Worm (Caenorhabditis elegans) whole organism, L4 larva: Measurements from ENCODE around the gene F47E1.2.

Source experiments
- F10B5.3 ChIP-seq: sonication (generic microtip); optimal IDR thresholded peaks from 2 replicates; lab custom pipeline; 2016; ENCODE audit warnings: mild to moderate bottlenecking, missing genetic modification characterization, missing compliant biosample characterization
- F26F4.8 ChIP-seq: fragments of 200-800 bp; sonication (Bioruptor generic); conservative IDR thresholded peaks from 2 replicates; pipeline ENCODE4 v1.3.6; 2022; ENCODE audit warnings: missing genetic modification characterization, missing compliant biosample characterization
- F37D6.2 ChIP-seq: sonication (generic microtip); optimal IDR thresholded peaks from 2 replicates; lab custom pipeline; 2016; ENCODE audit warnings: mild to moderate bottlenecking, missing genetic modification characterization, missing compliant biosample characterization
- F49E8.2 ChIP-seq: sonication (generic microtip); optimal IDR thresholded peaks from 2 replicates; lab custom pipeline; 2016; ENCODE audit warnings: missing compliant biosample characterization, mild to moderate bottlenecking, missing genetic modification characterization, borderline replicate concordance
- T20F7.1 ChIP-seq: fragments of 200-800 bp; sonication (Bioruptor generic); optimal IDR thresholded peaks from 2 replicates; lab custom pipeline; 2018; ENCODE audit warnings: mild to moderate bottlenecking, missing genetic modification characterization, missing compliant biosample characterization
- aha-1 ChIP-seq: fragments of 150-350 bp; peaks from one replicate; lab custom pipeline; 2014; ENCODE audit warnings: missing biosample characterization, missing genetic modification characterization
- arid-1 ChIP-seq: fragments of 200-800 bp; sonication (Bioruptor generic); conservative IDR thresholded peaks from 2 replicates; pipeline ENCODE4 v1.3.6; 2022; ENCODE audit warnings: missing genetic modification reagents, missing genetic modification characterization, missing compliant biosample characterization
- ceh-20 ChIP-seq: fragments of 200-800 bp; sonication (Bioruptor generic); IDR thresholded peaks from 2 replicates; pipeline ENCODE4 v1.3.6; 2022; ENCODE audit warnings: missing genetic modification reagents, missing genetic modification characterization, missing compliant biosample characterization
- ceh-28 ChIP-seq: fragments of 150-350 bp; optimal IDR thresholded peaks from 2 replicates; lab custom pipeline; 2014; ENCODE audit warnings: missing biosample characterization, missing genetic modification reagents, missing genetic modification characterization
- ceh-82 ChIP-seq: sonication (generic microtip); optimal IDR thresholded peaks from 2 replicates; lab custom pipeline; 2017; ENCODE audit warnings: missing biosample characterization, missing genetic modification characterization
- daf-16 ChIP-seq, 3 experiments: sonication (generic microtip); optimal IDR thresholded peaks; 2 replicates each; lab custom pipeline; 2016 to 2017; ENCODE audit warnings: missing genetic modification characterization in 3 of 3, missing genetic modification reagents in 3 of 3, mild to moderate bottlenecking in 2 of 3, missing compliant biosample characterization in 2 of 3, missing biosample characterization in 1 of 3, moderate library complexity in 1 of 3
- dmd-6 ChIP-seq: fragments of 200-800 bp; sonication (Bioruptor generic); IDR thresholded peaks from 2 replicates; pipeline ENCODE4 v1.3.6; 2022; ENCODE audit warnings: missing genetic modification reagents, missing genetic modification characterization, missing compliant biosample characterization
- dmd-9 ChIP-seq: fragments of 200-800 bp; sonication (Bioruptor generic); IDR thresholded peaks from 2 replicates; pipeline ENCODE4 v1.3.6; 2022; ENCODE audit warnings: missing genetic modification reagents, missing genetic modification characterization, missing compliant biosample characterization
- duxl-1 ChIP-seq: sonication (generic microtip); optimal IDR thresholded peaks from 2 replicates; lab custom pipeline; 2016; ENCODE audit warnings: mild to moderate bottlenecking, missing genetic modification characterization, moderate library complexity, missing compliant biosample characterization; ENCODE audit not compliant: poor library complexity
- dve-1 ChIP-seq: sonication (generic microtip); optimal IDR thresholded peaks from 2 replicates; lab custom pipeline; 2017; ENCODE audit warnings: antibody characterized with exemption, mild to moderate bottlenecking, missing genetic modification characterization, missing compliant biosample characterization; ENCODE audit not compliant: insufficient read depth
- hif-1 ChIP-seq, 2 experiments: sonication (generic microtip); optimal IDR thresholded peaks; 2 replicates each; lab custom pipeline; 2016 to 2017; ENCODE audit warnings: missing compliant biosample characterization in 2 of 2, missing genetic modification characterization in 2 of 2, missing genetic modification reagents in 2 of 2, missing genotype in 2 of 2, mild to moderate bottlenecking in 1 of 2
- hlh-30 ChIP-seq: sonication (generic microtip); optimal IDR thresholded peaks from 2 replicates; lab custom pipeline; 2017; ENCODE audit warnings: antibody characterized with exemption, mild to moderate bottlenecking, missing genetic modification characterization, missing compliant biosample characterization; ENCODE audit not compliant: insufficient read depth
- lin-13 ChIP-seq: fragments of 150-350 bp; optimal IDR thresholded peaks from 2 replicates; lab custom pipeline; 2014; ENCODE audit warnings: missing biosample characterization, missing genetic modification reagents, missing genetic modification characterization
- lin-15B ChIP-seq: fragments of 150-350 bp; sonication (generic microtip); optimal IDR thresholded peaks from 3 replicates; lab custom pipeline; 2014; ENCODE audit warnings: missing biosample characterization, missing genetic modification characterization
- lir-3 ChIP-seq: sonication (generic microtip); optimal IDR thresholded peaks from 2 replicates; lab custom pipeline; 2016; ENCODE audit warnings: mild to moderate bottlenecking, missing genetic modification characterization, missing compliant biosample characterization
- mdl-1 ChIP-seq, 2 experiments: fragments of 150-350 bp in 1 of 2; sonication (generic microtip) in 1 of 2; optimal IDR thresholded peaks; 2 replicates each; lab custom pipeline; 2014 to 2017; ENCODE audit warnings: missing biosample characterization in 2 of 2, missing genetic modification characterization in 2 of 2
- mep-1 ChIP-seq: fragments of 150-350 bp; sonication (generic microtip); optimal IDR thresholded peaks from 3 replicates; lab custom pipeline; 2014; ENCODE audit warnings: missing biosample characterization, missing genetic modification characterization
- mes-2 ChIP-seq: sonication (generic microtip); optimal IDR thresholded peaks from 2 replicates; lab custom pipeline; 2016; ENCODE audit warnings: missing genotype, mild to moderate bottlenecking, missing genetic modification characterization, missing compliant biosample characterization; ENCODE audit not compliant: poor library complexity, severe bottlenecking
- nhr-111 ChIP-seq: fragments of 200-800 bp; sonication (Bioruptor generic); optimal IDR thresholded peaks from 2 replicates; lab custom pipeline; 2018; ENCODE audit warnings: mild to moderate bottlenecking, missing genetic modification characterization, missing compliant biosample characterization
- nhr-25 ChIP-seq: sonication (generic microtip); optimal IDR thresholded peaks from 2 replicates; lab custom pipeline; 2017; ENCODE audit warnings: missing genetic modification characterization, mild to moderate bottlenecking, missing compliant biosample characterization, antibody characterized with exemption, moderate library complexity, borderline replicate concordance; ENCODE audit not compliant: insufficient read depth
- nhr-28 ChIP-seq: fragments of 150-350 bp; optimal IDR thresholded peaks from 2 replicates; lab custom pipeline; 2014; ENCODE audit warnings: missing biosample characterization, missing genetic modification characterization
- nhr-42 ChIP-seq: fragments of 200-800 bp; sonication (Bioruptor generic); IDR thresholded peaks from 2 replicates; pipeline ENCODE4 v1.3.6; 2022; ENCODE audit warnings: missing genetic modification characterization, missing compliant biosample characterization
- nhr-76 ChIP-seq: fragments of 150-350 bp; optimal IDR thresholded peaks from 2 replicates; lab custom pipeline; 2014; ENCODE audit warnings: missing biosample characterization, missing genetic modification characterization
- pha-4 ChIP-seq, 2 experiments: fragments of 150-350 bp in 1 of 2; fragments of 200-800 bp in 1 of 2; sonication (Bioruptor generic) in 1 of 2; IDR thresholded peaks in 1 of 2; optimal IDR thresholded peaks in 1 of 2; 2 replicates each; pipeline versions ENCODE4 v1.3.6 to Lab custom; 2014 to 2022; ENCODE audit warnings: missing genetic modification characterization in 2 of 2, missing genetic modification reagents in 2 of 2, missing biosample characterization in 1 of 2, missing compliant biosample characterization in 1 of 2
- pqm-1 ChIP-seq: sonication (generic microtip); optimal IDR thresholded peaks from 2 replicates; lab custom pipeline; 2017; ENCODE audit warnings: missing biosample characterization, missing genetic modification characterization
- set-16 ChIP-seq: fragments of 200-800 bp; sonication (Bioruptor generic); IDR thresholded peaks from 2 replicates; pipeline ENCODE4 v1.3.6; 2022; ENCODE audit warnings: missing genetic modification reagents, missing genetic modification characterization, missing compliant biosample characterization
- snpc-1.2 ChIP-seq: fragments of 200-800 bp; sonication (Bioruptor generic); IDR thresholded peaks from 2 replicates; pipeline ENCODE4 v1.3.6; 2022; ENCODE audit warnings: missing genetic modification reagents, missing genetic modification characterization, missing compliant biosample characterization
- spr-1 ChIP-seq: sonication (generic microtip); optimal IDR thresholded peaks from 2 replicates; lab custom pipeline; 2016; ENCODE audit warnings: mild to moderate bottlenecking, missing genetic modification characterization, missing compliant biosample characterization
- spr-3 ChIP-seq: fragments of 200-800 bp; sonication (Bioruptor generic); optimal IDR thresholded peaks from 2 replicates; lab custom pipeline; 2018; ENCODE audit warnings: mild to moderate bottlenecking, missing genetic modification characterization, missing compliant biosample characterization
- unc-62 ChIP-seq, 3 experiments: fragments of 150-350 bp in 1 of 3; sonication (generic microtip); optimal IDR thresholded peaks in 2 of 3; peaks in 1 of 3; 1 replicate in 1 of 3; 2 replicates in 2 of 3; lab custom pipeline; 2014 to 2017; ENCODE audit warnings: missing biosample characterization in 3 of 3, missing genetic modification characterization in 3 of 3, missing genetic modification reagents in 3 of 3, missing genotype in 1 of 3
- zip-2 ChIP-seq: fragments of 150-350 bp; optimal IDR thresholded peaks from 2 replicates; lab custom pipeline; 2014; ENCODE audit warnings: missing biosample characterization, missing genetic modification characterization

F47E1.2 gene

ce11 chrX:9078149-9078548, 20.7 kb downstream of the F47E1.2 start (continued):
- TF ChIP-seq dmd-9 (GFP tag; lab: Robert Waterston, UW) (peak; percentile 66), arid-1 (peak; percentile 70; the same call in 1 of the 2 replicates), unc-62 (GFP tag; optimal IDR thresholded peaks at IDR 0.05 in 1 of 2; lab: Kevin White, UChicago) (peak in 1 of 2 experiments; percentile 71), unc-62 (tag; optimal IDR thresholded peaks at IDR 0.05; lab: Kevin White, UChicago) (no peak), nhr-28 (tag; lab: Kevin White, UChicago) (no peak), F37D6.2 (tag; lab: Kevin White, UChicago) (peak; percentile 34), spr-3 (GFP tag; lab: Kevin White, UChicago) (peak; percentile 6), pha-4 (GFP tag; IDR thresholded peaks at IDR 0.05; lab: Robert Waterston, UW) (peak; percentile 70; the same call in 1 of the 2 replicates), pha-4 (tag; optimal IDR thresholded peaks at IDR 0.05; lab: Kevin White, UChicago) (no peak), nhr-76 (no peak), lin-13 (GFP tag; lab: Kevin White, UChicago) (peak; percentile 43), lir-3 (tag; lab: Kevin White, UChicago) (peak; percentile 30), F26F4.8 (GFP tag; lab: Robert Waterston, UW) (peak; percentile 86), spr-1 (tag; lab: Kevin White, UChicago) (peak; percentile 48), lin-15B (no peak), nhr-25 (tag; lab: Kevin White, UChicago) (no peak), mes-2 (tag; lab: Kevin White, UChicago) (no peak), hif-1 (tag; optimal IDR thresholded peaks at IDR 0.05; lab: Kevin White, UChicago) (no peak), F49E8.2 (tag; lab: Kevin White, UChicago) (peak; percentile 45), duxl-1 (tag; lab: Kevin White, UChicago) (peak; percentile 53), ceh-82 (tag; lab: Kevin White, UChicago) (no peak), aha-1 (tag; lab: Kevin White, UChicago) (peak; percentile 97), mdl-1 (tag; optimal IDR thresholded peaks at IDR 0.05; lab: Kevin White, UChicago) (no peak), set-16 (GFP tag; lab: Robert Waterston, UW) (no peak), mep-1 (tag; lab: Kevin White, UChicago) (peak; percentile 44), daf-16 (GFP tag; optimal IDR thresholded peaks at IDR 0.05; lab: Kevin White, UChicago) (peak in 1 of 2 experiments; percentile 79), daf-16 (tag; optimal IDR thresholded peaks at IDR 0.05; lab: Kevin White, UChicago) (peak; percentile 44), dmd-6 (peak; percentile 42), dve-1 (peak; percentile 7), hlh-30 (tag; lab: Kevin White, UChicago) (peak; percentile 28), T20F7.1 (GFP tag; lab: Kevin White, UChicago) (no peak), snpc-1.2 (GFP tag; lab: Robert Waterston, UW) (no peak; the same call in 1 of the 2 replicates), ceh-20 (GFP tag; lab: Robert Waterston, UW) (0 out of 2 replicates have a peak, but pooled peaks have one; percentile 43), zip-2 (tag; lab: Kevin White, UChicago) (peak; percentile 39), nhr-111 (GFP tag; lab: Kevin White, UChicago) (peak; percentile 18)

- TF ChIP-seq ceh-28 (tag; lab: Kevin White, UChicago): no peak
- TF ChIP-seq daf-16 (GFP tag; optimal IDR thresholded peaks at IDR 0.05; lab: Kevin White, UChicago): no peak
- peak; percentile 28 for TF ChIP-seq daf-16 (tag; optimal IDR thresholded peaks at IDR 0.05; lab: Kevin White, UChicago)
- no peak for TF ChIP-seq F10B5.3
- TF ChIP-seq pqm-1 (tag; lab: Kevin White, UChicago): peak; percentile 54
- TF ChIP-seq nhr-42: no peak
- peak; percentile 31 for TF ChIP-seq nhr-28 (tag; lab: Kevin White, UChicago)
- TF ChIP-seq, all 104 proteins: peak for 3
These were observed 23.8 kb downstream of the F47E1.2 start for ce11 chrX:9081212-9081611.
